Worm (Caenorhabditis elegans): ENCODE measurements around the gene F14F8.9.

ce11 chrV:16647093-16647492 is 21.3 kb downstream of the F14F8.9 start, which contains the start of gene W06G6.10:
- no peak for TF ChIP-seq fos-1 (tag; optimal IDR thresholded peaks at IDR 0.05)
- TF ChIP-seq unc-55 (GFP tag; optimal IDR thresholded peaks at IDR 0.05), result no peak
- TF ChIP-seq blmp-1 (tag; optimal IDR thresholded peaks at IDR 0.05; ENCODE audit: insufficient read depth), result no peak
- no peak for TF ChIP-seq nhr-10 (tag; optimal IDR thresholded peaks at IDR 0.05)
- TF ChIP-seq ama-1 (optimal IDR thresholded peaks at IDR 0.05), result no peak
- TF ChIP-seq skn-1 (tag; optimal IDR thresholded peaks at IDR 0.05), result no peak
- TF ChIP-seq ceh-16 (tag; optimal IDR thresholded peaks at IDR 0.05), result no peak
- no peak for TF ChIP-seq unc-62 (GFP tag; optimal IDR thresholded peaks at IDR 0.05)
- no peak for TF ChIP-seq egl-27 (tag; optimal IDR thresholded peaks at IDR 0.05)
- no peak for TF ChIP-seq nhr-11 (tag; optimal IDR thresholded peaks at IDR 0.05)
- TF ChIP-seq nhr-12 (tag; optimal IDR thresholded peaks at IDR 0.05), result no peak
